Worm (Caenorhabditis elegans) whole organism, mixed stage, embryonic: ENCODE data around the gene ZK892.4.

Experiments
- M03D4.4 ChIP-seq: sonication (generic microtip); optimal IDR thresholded peaks from 2 replicates; lab custom pipeline; 2017; ENCODE audit warnings: mild to moderate bottlenecking, missing genetic modification characterization, missing compliant biosample characterization
- bed-3 ChIP-seq: fragments of 200-800 bp; sonication (Bioruptor generic); optimal IDR thresholded peaks from 3 replicates; lab custom pipeline; 2018; ENCODE audit warnings: mild to moderate bottlenecking, missing genetic modification characterization, moderate library complexity, missing compliant biosample characterization
- blmp-1 ChIP-seq: fragments of 150-350 bp; optimal IDR thresholded peaks from 2 replicates; lab custom pipeline; 2014; ENCODE audit warnings: missing biosample characterization, missing genetic modification characterization
- ceh-39 ChIP-seq: fragments of 150-350 bp; optimal IDR thresholded peaks from 2 replicates; lab custom pipeline; 2014; ENCODE audit warnings: missing biosample characterization, missing genetic modification characterization
- ceh-43 ChIP-seq: fragments of 200-800 bp; sonication (Bioruptor generic); optimal IDR thresholded peaks from 2 replicates; lab custom pipeline; 2018; ENCODE audit warnings: mild to moderate bottlenecking, missing genetic modification characterization, moderate library complexity, missing compliant biosample characterization
- ceh-83 ChIP-seq: fragments of 200-800 bp; sonication (Bioruptor generic); optimal IDR thresholded peaks from 2 replicates; lab custom pipeline; 2018; ENCODE audit warnings: mild to moderate bottlenecking, missing genetic modification characterization, missing compliant biosample characterization
- ces-1 ChIP-seq: fragments of 150-350 bp; optimal IDR thresholded peaks from 2 replicates; lab custom pipeline; 2014; ENCODE audit warnings: missing biosample characterization, missing genetic modification reagents, missing genetic modification characterization
- cnd-1 ChIP-seq: fragments of 200-800 bp; sonication (Bioruptor generic); optimal IDR thresholded peaks from 2 replicates; lab custom pipeline; 2018; ENCODE audit warnings: mild to moderate bottlenecking, missing genetic modification characterization, missing compliant biosample characterization
- drap-1 ChIP-seq: fragments of 200-800 bp; sonication (Bioruptor generic); optimal IDR thresholded peaks from 3 replicates; lab custom pipeline; 2018; ENCODE audit warnings: mild to moderate bottlenecking, missing genetic modification characterization, missing compliant biosample characterization
- elt-1 ChIP-seq: sonication (generic microtip); optimal IDR thresholded peaks from 2 replicates; lab custom pipeline; 2017; ENCODE audit warnings: missing genetic modification characterization, mild to moderate bottlenecking, missing compliant biosample characterization, antibody characterized with exemption, moderate library complexity, borderline replicate concordance; ENCODE audit not compliant: insufficient read depth
- elt-3 ChIP-seq: fragments of 150-350 bp; optimal IDR thresholded peaks from 2 replicates; lab custom pipeline; 2014; ENCODE audit warnings: missing biosample characterization, missing genetic modification characterization
- flh-1 ChIP-seq: fragments of 200-800 bp; sonication (Bioruptor generic); optimal IDR thresholded peaks from 2 replicates; lab custom pipeline; 2018; ENCODE audit warnings: mild to moderate bottlenecking, missing genetic modification characterization, moderate library complexity, missing compliant biosample characterization
- ham-2 ChIP-seq: fragments of 200-800 bp; sonication (Bioruptor generic); optimal IDR thresholded peaks from 2 replicates; lab custom pipeline; 2018; ENCODE audit warnings: mild to moderate bottlenecking, missing genetic modification characterization, missing compliant biosample characterization
- hlh-1 ChIP-seq: fragments of 150-350 bp; optimal IDR thresholded peaks from 2 replicates; lab custom pipeline; 2014; ENCODE audit warnings: missing biosample characterization, missing genetic modification reagents, missing genetic modification characterization
- lin-13 ChIP-seq: fragments of 150-350 bp; optimal IDR thresholded peaks from 2 replicates; lab custom pipeline; 2014; ENCODE audit warnings: missing biosample characterization, missing genetic modification characterization
- lin-32 ChIP-seq: fragments of 200-800 bp; sonication (Bioruptor generic); optimal IDR thresholded peaks from 2 replicates; lab custom pipeline; 2018; ENCODE audit warnings: mild to moderate bottlenecking, missing genetic modification characterization, missing compliant biosample characterization
- lsy-2 ChIP-seq: fragments of 150-350 bp; optimal IDR thresholded peaks from 2 replicates; lab custom pipeline; 2014; ENCODE audit warnings: missing biosample characterization, missing genetic modification characterization
- mep-1 ChIP-seq: fragments of 150-350 bp; optimal IDR thresholded peaks from 2 replicates; lab custom pipeline; 2017; ENCODE audit warnings: missing biosample characterization, missing genetic modification reagents, missing genetic modification characterization, inconsistent platforms
- nhr-12 ChIP-seq: fragments of 150-350 bp; optimal IDR thresholded peaks from 2 replicates; lab custom pipeline; 2014; ENCODE audit warnings: missing biosample characterization, missing genetic modification characterization
- nhr-2 ChIP-seq: fragments of 150-350 bp; optimal IDR thresholded peaks from 2 replicates; lab custom pipeline; 2014; ENCODE audit warnings: missing biosample characterization, missing genetic modification characterization
- nhr-28 ChIP-seq: fragments of 150-350 bp; optimal IDR thresholded peaks from 2 replicates; lab custom pipeline; 2014; ENCODE audit warnings: missing biosample characterization, missing genetic modification characterization
- nhr-76 ChIP-seq: sonication (generic microtip); optimal IDR thresholded peaks from 2 replicates; lab custom pipeline; 2017; ENCODE audit warnings: missing biosample characterization, missing genetic modification characterization
- pha-4 ChIP-seq: fragments of 150-350 bp; optimal IDR thresholded peaks from 2 replicates; lab custom pipeline; 2018; ENCODE audit warnings: missing biosample characterization, missing genetic modification reagents, missing genetic modification characterization
- sem-2 ChIP-seq: fragments of 200-800 bp; sonication (Bioruptor generic); optimal IDR thresholded peaks from 2 replicates; lab custom pipeline; 2018; ENCODE audit warnings: mild to moderate bottlenecking, missing genetic modification characterization, missing compliant biosample characterization
- snpc-4 ChIP-seq: fragments of 150-350 bp; optimal IDR thresholded peaks from 2 replicates; lab custom pipeline; 2014; ENCODE audit warnings: missing biosample characterization, missing genetic modification characterization
- sptf-1 ChIP-seq: sonication (generic microtip); optimal IDR thresholded peaks from 2 replicates; lab custom pipeline; 2017; ENCODE audit warnings: mild to moderate bottlenecking, missing genetic modification characterization, moderate library complexity, missing compliant biosample characterization
- tbx-8 ChIP-seq: fragments of 200-800 bp; sonication (Bioruptor generic); optimal IDR thresholded peaks from 2 replicates; lab custom pipeline; 2018; ENCODE audit warnings: mild to moderate bottlenecking, missing genetic modification characterization, moderate library complexity, missing compliant biosample characterization
- unc-39 ChIP-seq: fragments of 150-350 bp; optimal IDR thresholded peaks from 2 replicates; lab custom pipeline; 2014; ENCODE audit warnings: missing biosample characterization, missing genetic modification characterization
- unc-62 ChIP-seq: fragments of 150-350 bp; optimal IDR thresholded peaks from 2 replicates; lab custom pipeline; 2014; ENCODE audit warnings: missing biosample characterization, missing genetic modification reagents, missing genetic modification characterization
- zip-8 ChIP-seq: fragments of 150-350 bp; optimal IDR thresholded peaks from 2 replicates; lab custom pipeline; 2014; ENCODE audit warnings: missing biosample characterization, missing genetic modification characterization
- ztf-11 ChIP-seq: fragments of 150-350 bp; optimal IDR thresholded peaks from 2 replicates; lab custom pipeline; 2014; ENCODE audit warnings: missing biosample characterization, missing genetic modification characterization

ZK892.4 gene

ce11 chrII:10001546-10001945, 4.8 kb upstream of the ZK892.4 start, which contains the start of gene ZK892.3:
Gene ZK892.3, plus strand, starts transcription at chrII:10001846.
- TF ChIP-seq hlh-1 (no peak), nhr-12 (tag; lab: Kevin White, UChicago) (no peak), flh-1 (GFP tag; lab: Kevin White, UChicago) (no peak), ceh-83 (no peak)

- TF ChIP-seq ztf-11 (no peak), tbx-8 (GFP tag; lab: Kevin White, UChicago) (no peak), unc-39 (no peak), ceh-43 (GFP tag; lab: Kevin White, UChicago) (no peak), M03D4.4 (tag; lab: Kevin White, UChicago) (no peak), lin-32 (GFP tag; lab: Kevin White, UChicago) (no peak), bed-3 (no peak), elt-3 (tag; lab: Kevin White, UChicago) (no peak), flh-1 (GFP tag; lab: Kevin White, UChicago) (no peak), nhr-28 (tag; lab: Kevin White, UChicago) (no peak)
These were observed 1.6 kb downstream of the ZK892.4 start, which contains the start of gene ZK892.5 for ce11 chrII:10007917-10008316. Gene ZK892.5, plus strand, starts transcription at chrII:10008217.

DNA sequence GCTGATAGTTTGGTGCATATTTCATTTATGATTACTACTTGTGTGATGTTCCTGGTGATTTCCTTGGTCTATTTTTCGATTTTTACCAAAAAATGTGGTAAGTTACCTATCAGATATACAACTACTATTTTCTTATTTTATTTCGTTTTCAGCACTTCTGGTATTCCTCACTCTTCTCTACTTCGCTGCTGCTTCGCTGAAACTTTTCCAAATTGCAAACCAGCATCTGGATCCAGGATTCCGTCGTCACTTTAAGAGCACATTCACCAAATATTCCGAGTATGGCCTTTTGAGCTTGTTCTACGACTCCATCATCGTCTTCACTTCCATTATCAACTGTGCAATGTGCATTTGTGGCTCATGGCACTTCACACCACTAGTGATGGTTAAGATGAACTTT, 2.2 kb downstream of the ZK892.4 start:
- TF ChIP-seq snpc-4 (tag; lab: Kevin White, UChicago) (no peak), cnd-1 (tag; lab: Kevin White, UChicago) (no peak), unc-62 (GFP tag; lab: Kevin White, UChicago) (no peak), hlh-1 (no peak), M03D4.4 (tag; lab: Kevin White, UChicago) (no peak)

- TF ChIP-seq elt-3 (tag; lab: Kevin White, UChicago) = no peak
- no peak for TF ChIP-seq nhr-28 (tag; lab: Kevin White, UChicago)
- TF ChIP-seq ham-2 = no peak
- no peak for TF ChIP-seq pha-4 (tag; lab: Kevin White, UChicago)
- TF ChIP-seq nhr-76 (tag; lab: Kevin White, UChicago) = no peak
- TF ChIP-seq flh-1 (GFP tag; lab: Kevin White, UChicago) = no peak
These were observed 4.5 kb downstream of the ZK892.4 start for ce11 chrII:10010914-10011313.

ce11 chrII:10011733-10012132, 5.4 kb downstream of the ZK892.4 start:
- TF ChIP-seq sem-2 (GFP tag; lab: Kevin White, UChicago) = no peak
- no peak for TF ChIP-seq blmp-1 (tag; lab: Kevin White, UChicago)
- no peak for TF ChIP-seq flh-1 (GFP tag; lab: Kevin White, UChicago)
- TF ChIP-seq pha-4 (tag; lab: Kevin White, UChicago) = no peak
- TF ChIP-seq nhr-76 (tag; lab: Kevin White, UChicago) = no peak
- no peak for TF ChIP-seq lsy-2 (tag; lab: Kevin White, UChicago)
- no peak for TF ChIP-seq elt-1 (tag; lab: Kevin White, UChicago)
- TF ChIP-seq lin-13 (tag; lab: Kevin White, UChicago) = no peak
- TF ChIP-seq drap-1 (GFP tag; lab: Kevin White, UChicago) = no peak
- no peak for TF ChIP-seq sptf-1
- TF ChIP-seq hlh-1 = no peak
- no peak for TF ChIP-seq elt-3 (tag; lab: Kevin White, UChicago)
- no peak for TF ChIP-seq ham-2
- no peak for TF ChIP-seq M03D4.4 (tag; lab: Kevin White, UChicago)
- TF ChIP-seq ces-1 (GFP tag; lab: Kevin White, UChicago) = no peak
- TF ChIP-seq zip-8 (tag; lab: Kevin White, UChicago) = no peak
- no peak for TF ChIP-seq ceh-39 (tag; lab: Kevin White, UChicago)
- TF ChIP-seq mep-1 = no peak
- TF ChIP-seq, all 35 proteins: peak for 0

DNA sequence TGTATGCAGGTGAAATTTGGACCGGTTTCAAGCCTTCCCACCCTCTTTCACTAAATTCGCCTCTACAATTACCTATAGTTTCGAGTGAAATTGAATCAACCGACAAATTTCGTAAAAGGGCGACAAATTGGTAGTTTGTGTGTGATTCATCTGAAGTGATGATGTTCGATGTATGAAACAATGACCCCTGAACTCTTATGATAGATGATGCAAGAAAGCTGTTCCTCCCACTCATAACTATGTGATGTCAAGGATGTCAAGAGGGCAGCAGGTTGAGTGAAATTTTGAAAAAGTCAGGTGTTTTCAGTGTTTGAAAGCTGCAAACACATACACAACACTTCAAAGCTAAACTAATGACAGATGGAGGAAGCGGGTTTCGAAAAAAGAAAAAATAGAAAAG, 6.1 kb downstream of the ZK892.4 start:
- TF ChIP-seq elt-1 (tag; lab: Kevin White, UChicago) = no peak
- no peak for TF ChIP-seq lin-32 (GFP tag; lab: Kevin White, UChicago)
- TF ChIP-seq nhr-2 = no peak
- TF ChIP-seq blmp-1 (tag; lab: Kevin White, UChicago) = no peak
